Fruit fly (Drosophila melanogaster): ENCODE results near the gene gish.

Gene gish

DNA sequence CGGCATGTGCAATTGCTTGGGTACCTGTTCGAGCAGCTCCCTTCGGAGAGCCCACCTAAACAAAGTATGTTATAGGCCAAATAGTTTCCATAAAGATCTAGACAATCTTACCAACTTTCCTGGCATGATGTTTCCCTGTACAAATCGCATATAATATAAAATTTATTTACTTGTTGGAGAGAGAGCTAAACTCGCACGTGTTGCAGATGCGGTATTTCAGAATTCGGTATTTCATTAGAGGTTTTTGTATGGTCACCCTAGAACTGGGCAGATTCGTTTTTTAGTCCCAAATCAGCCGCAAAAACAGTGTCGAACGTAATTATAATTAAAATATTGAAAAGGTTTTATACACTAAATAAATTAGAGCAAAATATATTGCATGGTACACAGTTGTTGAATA is at the start of gene gish, which contains the start of gene Mat89Ba:
Gene gish (plus strand): TSS at position 268 of the 400 bp plus-strand sequence.
Gene Mat89Ba (minus strand): TSS at position 231 of the 400 bp plus-strand sequence.
- TF ChIP-seq Mnt (GFP tag; optimal IDR thresholded peaks at IDR 0.05) (peak; percentile 96), ovo (GFP tag; optimal IDR thresholded peaks at IDR 0.05) (no peak)

DNA sequence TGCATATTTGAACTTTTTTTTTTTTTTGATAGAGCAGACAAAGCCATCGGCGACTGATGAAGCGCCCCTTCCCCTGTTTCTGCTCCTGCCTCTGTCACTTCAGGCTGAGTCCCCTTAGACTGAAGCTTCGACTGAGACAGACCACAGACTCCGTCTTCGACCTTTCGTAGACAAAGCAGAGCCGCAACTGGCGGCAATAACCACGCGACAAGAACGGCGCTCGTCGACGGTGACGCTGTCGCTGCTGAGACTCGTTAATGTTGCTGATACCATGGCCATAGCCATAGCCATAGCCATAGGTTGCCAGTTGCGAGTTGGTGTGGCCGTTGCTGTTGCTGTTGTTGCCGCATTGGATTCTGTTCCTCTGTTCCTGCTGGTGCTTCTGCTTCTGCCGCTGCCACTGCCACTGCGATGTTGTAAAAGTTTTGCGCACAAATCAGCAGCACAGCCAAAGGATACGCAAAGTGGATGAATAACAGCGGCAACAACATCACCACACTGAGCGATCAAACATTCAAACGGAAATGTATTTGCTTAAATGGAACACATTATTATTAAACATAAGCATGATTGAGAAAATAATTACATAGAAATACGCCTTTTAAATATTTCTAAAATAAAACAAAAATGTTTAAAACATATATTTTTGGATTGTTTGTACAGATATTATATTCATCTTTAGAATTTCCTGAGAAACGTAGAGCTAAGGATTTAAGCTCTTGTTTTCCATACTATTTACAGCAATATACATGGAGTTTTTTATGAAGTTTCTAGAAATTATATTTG is 48.8 kb upstream of the gish start:
- no peak for TF ChIP-seq CG1620 (GFP tag; optimal IDR thresholded peaks at IDR 0.05)

DNA sequence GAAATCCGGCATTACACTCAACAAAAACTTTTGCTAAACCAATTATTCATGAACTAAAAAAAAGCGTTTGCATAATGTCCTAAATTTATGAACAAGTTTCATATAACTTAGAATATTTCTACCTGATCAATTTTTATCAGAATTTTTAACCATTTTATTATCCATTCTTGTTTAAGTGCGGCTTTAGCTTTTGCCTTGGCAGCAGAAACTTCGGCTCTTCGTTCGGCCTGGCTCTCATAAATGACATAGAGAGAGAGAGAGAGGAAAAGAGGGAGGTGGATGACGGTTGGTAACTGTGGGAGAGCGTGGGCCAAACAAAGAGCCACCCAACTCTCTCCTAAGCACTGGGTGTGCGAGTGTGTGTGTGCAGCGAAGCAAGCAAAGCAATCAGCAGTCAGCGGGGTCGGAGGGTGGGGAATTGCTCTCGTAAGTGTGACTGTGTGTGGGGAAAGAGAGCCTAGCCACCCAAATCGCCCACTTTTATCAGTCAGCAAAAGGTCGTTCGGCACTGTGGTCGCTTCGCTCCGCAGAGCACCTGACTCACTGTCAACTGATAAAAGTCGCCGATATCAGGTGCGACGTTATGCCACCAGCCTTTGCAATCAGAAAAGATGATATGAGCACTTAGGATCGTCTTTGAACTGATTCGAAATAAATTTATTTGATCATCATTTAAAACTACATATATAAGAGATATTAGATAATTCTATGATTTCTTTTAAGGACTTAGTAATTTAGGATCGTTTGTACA is 47.7 kb upstream of the gish start:
- TF ChIP-seq cnc (optimal IDR thresholded peaks at IDR 0.05), result no peak
- peak; percentile 33 for TF ChIP-seq ovo (GFP tag; optimal IDR thresholded peaks at IDR 0.05)
- peak; percentile 95 for TF ChIP-seq CG7101 (tag; optimal IDR thresholded peaks at IDR 0.05)
- peak; percentile 57 for TF ChIP-seq toe (GFP tag; optimal IDR thresholded peaks at IDR 0.05)
- peak; percentile 61 for TF ChIP-seq Mnt (GFP tag; optimal IDR thresholded peaks at IDR 0.05)
- TF ChIP-seq CG5204 (GFP tag; optimal IDR thresholded peaks at IDR 0.05), result peak; percentile 91
- TF ChIP-seq bab1 (GFP tag; optimal IDR thresholded peaks at IDR 0.05), result peak; percentile 91
- peak; percentile 73 for TF ChIP-seq Crg-1 (GFP tag; optimal IDR thresholded peaks at IDR 0.05)
- TF ChIP-seq kay (GFP tag; ENCODE audit: borderline replicate concordance), result peak; percentile 91
- peak; percentile 99 for TF ChIP-seq tj (GFP tag; optimal IDR thresholded peaks at IDR 0.05)
- TF ChIP-seq CG14711 (tag; optimal IDR thresholded peaks at IDR 0.05), result peak; percentile 89
- peak; percentile 95 for TF ChIP-seq CG7045 (GFP tag; optimal IDR thresholded peaks at IDR 0.05)
- peak; percentile 94 for TF ChIP-seq CG33017 (tag; optimal IDR thresholded peaks at IDR 0.05)
- peak; percentile 37 for TF ChIP-seq CG1620 (GFP tag; optimal IDR thresholded peaks at IDR 0.05)
- TF ChIP-seq pad (GFP tag; optimal IDR thresholded peaks at IDR 0.05), result peak; percentile 72
- peak; percentile 89 for TF ChIP-seq CG12768 (GFP tag; optimal IDR thresholded peaks at IDR 0.05)
- peak; percentile 90 for TF ChIP-seq Hr96 (GFP tag; optimal IDR thresholded peaks at IDR 0.05)
- peak; percentile 92 for TF ChIP-seq CG11617 (GFP tag; optimal IDR thresholded peaks at IDR 0.05)
- peak; percentile 83 for TF ChIP-seq Clk (GFP tag; optimal IDR thresholded peaks at IDR 0.05)
- TF ChIP-seq cic (GFP tag; optimal IDR thresholded peaks at IDR 0.05), result peak; percentile 85

DNA sequence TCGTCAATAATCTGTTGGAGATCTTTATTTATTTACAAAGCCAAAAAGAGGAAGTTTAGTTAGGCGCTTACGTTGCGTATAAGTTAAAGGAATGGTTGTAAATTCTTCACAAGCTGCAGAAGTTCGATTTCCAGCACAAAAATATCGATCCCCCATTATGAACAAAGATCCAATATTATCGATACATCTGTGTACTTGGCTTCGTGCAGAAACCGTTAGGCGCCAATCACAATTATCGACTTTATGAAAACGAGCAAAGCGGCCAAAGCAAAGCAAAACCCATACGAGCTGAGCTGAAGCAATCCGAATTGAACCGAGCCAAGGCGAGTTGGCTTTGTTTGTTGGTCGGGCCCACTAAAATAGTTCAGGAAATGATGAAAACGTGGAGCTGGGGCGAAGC is 46.9 kb upstream of the gish start, which contains the start of gene tara:
Gene tara (plus strand): TSS at position 301 of the 400 bp plus-strand sequence.
- no peak for TF ChIP-seq Hr96 (GFP tag; optimal IDR thresholded peaks at IDR 0.05)
- TF ChIP-seq ovo (GFP tag; optimal IDR thresholded peaks at IDR 0.05), result no peak
- TF ChIP-seq CG14711 (tag; optimal IDR thresholded peaks at IDR 0.05), result no peak
- TF ChIP-seq toe (GFP tag; optimal IDR thresholded peaks at IDR 0.05), result no peak
- no peak for TF ChIP-seq tj (GFP tag; optimal IDR thresholded peaks at IDR 0.05)
- no peak for TF ChIP-seq CG7101 (tag; optimal IDR thresholded peaks at IDR 0.05)
- TF ChIP-seq Mnt (GFP tag; optimal IDR thresholded peaks at IDR 0.05), result no peak
- no peak for TF ChIP-seq CG12768 (GFP tag; optimal IDR thresholded peaks at IDR 0.05)
- TF ChIP-seq kay (GFP tag; ENCODE audit: borderline replicate concordance), result no peak
- TF ChIP-seq cnc (optimal IDR thresholded peaks at IDR 0.05), result no peak
- TF ChIP-seq Clk (GFP tag; optimal IDR thresholded peaks at IDR 0.05), result no peak
- no peak for TF ChIP-seq Crg-1 (GFP tag; optimal IDR thresholded peaks at IDR 0.05)
- no peak for TF ChIP-seq CG11617 (GFP tag; optimal IDR thresholded peaks at IDR 0.05)
- no peak for TF ChIP-seq pad (GFP tag; optimal IDR thresholded peaks at IDR 0.05)
- TF ChIP-seq CG1620 (GFP tag; optimal IDR thresholded peaks at IDR 0.05), result no peak
- TF ChIP-seq CG7045 (GFP tag; optimal IDR thresholded peaks at IDR 0.05), result no peak
- TF ChIP-seq cic (GFP tag; optimal IDR thresholded peaks at IDR 0.05), result no peak
- no peak for TF ChIP-seq bab1 (GFP tag; optimal IDR thresholded peaks at IDR 0.05)

DNA sequence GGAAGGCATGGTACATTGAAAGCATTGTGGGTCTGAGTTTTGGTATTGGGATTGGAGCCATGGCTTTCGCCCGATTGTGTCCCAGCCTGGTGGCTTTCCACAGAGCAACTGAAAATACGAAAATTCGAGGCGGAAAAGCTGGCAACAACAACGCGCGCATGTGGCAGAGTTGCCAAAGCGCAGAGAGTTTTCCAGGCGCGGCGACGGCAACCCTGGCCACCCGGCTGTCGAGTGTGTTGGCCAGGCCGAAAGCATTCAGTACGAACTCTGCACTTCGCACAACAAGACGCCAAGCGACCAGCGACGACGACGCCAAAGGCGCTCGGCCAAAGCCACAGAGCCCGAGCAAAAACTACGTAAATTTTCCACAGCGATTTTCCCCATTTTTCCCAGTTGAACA is 46.5 kb upstream of the gish start:
- TF ChIP-seq CG7045 (GFP tag; optimal IDR thresholded peaks at IDR 0.05) (peak; percentile 1), cic (GFP tag; optimal IDR thresholded peaks at IDR 0.05) (no peak), CG14711 (tag; optimal IDR thresholded peaks at IDR 0.05) (peak; percentile 85), bab1 (GFP tag; optimal IDR thresholded peaks at IDR 0.05) (no peak), kay (GFP tag; ENCODE audit: borderline replicate concordance) (no peak), CG11617 (GFP tag; optimal IDR thresholded peaks at IDR 0.05) (no peak), Clk (GFP tag; optimal IDR thresholded peaks at IDR 0.05) (no peak), ovo (GFP tag; optimal IDR thresholded peaks at IDR 0.05) (no peak)

DNA sequence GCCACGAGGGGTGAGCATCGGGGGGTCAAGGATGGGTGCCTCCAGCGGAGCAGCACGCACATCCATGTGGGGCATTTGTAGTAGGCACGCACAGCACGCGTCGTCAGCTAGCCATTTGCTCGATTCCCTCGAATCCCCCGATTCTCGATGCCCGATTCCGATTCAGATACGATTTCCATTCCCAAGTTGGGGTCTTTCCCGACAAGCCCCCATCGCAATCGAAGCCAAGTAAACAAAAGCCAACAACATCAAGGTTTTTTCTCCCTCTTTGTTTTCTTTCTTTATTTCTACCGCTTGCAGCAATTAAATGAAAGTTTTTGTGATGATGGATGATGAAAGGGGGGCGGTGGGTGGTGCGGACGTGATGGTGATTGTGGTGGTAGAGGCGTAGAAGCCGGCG is 45.2 kb upstream of the gish start:
- TF ChIP-seq Clk (GFP tag; optimal IDR thresholded peaks at IDR 0.05) (no peak), CG7101 (tag; optimal IDR thresholded peaks at IDR 0.05) (no peak), CG1620 (GFP tag; optimal IDR thresholded peaks at IDR 0.05) (no peak), tj (GFP tag; optimal IDR thresholded peaks at IDR 0.05) (no peak), CG33017 (tag; optimal IDR thresholded peaks at IDR 0.05) (no peak), CG5204 (GFP tag; optimal IDR thresholded peaks at IDR 0.05) (no peak), CG14711 (tag; optimal IDR thresholded peaks at IDR 0.05) (no peak), Crg-1 (GFP tag; optimal IDR thresholded peaks at IDR 0.05) (no peak), kay (GFP tag; ENCODE audit: borderline replicate concordance) (no peak), bab1 (GFP tag; optimal IDR thresholded peaks at IDR 0.05) (no peak), cic (GFP tag; optimal IDR thresholded peaks at IDR 0.05) (no peak), CG7045 (GFP tag; optimal IDR thresholded peaks at IDR 0.05) (no peak), pad (GFP tag; optimal IDR thresholded peaks at IDR 0.05) (no peak), Hr96 (GFP tag; optimal IDR thresholded peaks at IDR 0.05) (no peak)
